Worm (Caenorhabditis elegans) whole organism, L3 larva: ENCODE results near the gene polg-1.

Experiments
- lsy-12 ChIP-seq: sonication (generic microtip); optimal IDR thresholded peaks from 2 replicates; lab custom pipeline; 2016; ENCODE audit warnings: mild to moderate bottlenecking, missing genetic modification characterization, missing compliant biosample characterization
- mdl-1 ChIP-seq: fragments of 150-350 bp; optimal IDR thresholded peaks from 2 replicates; lab custom pipeline; 2014; ENCODE audit warnings: missing biosample characterization, missing genetic modification characterization
- nhr-25 ChIP-seq: sonication (generic microtip); optimal IDR thresholded peaks from 2 replicates; lab custom pipeline; 2017; ENCODE audit warnings: missing biosample characterization, missing genetic modification characterization
- unc-39 ChIP-seq: sonication (generic microtip); optimal IDR thresholded peaks from 4 replicates; lab custom pipeline; 2017; ENCODE audit warnings: missing biosample characterization, missing genetic modification characterization
- zag-1 ChIP-seq: fragments of 150-350 bp; optimal IDR thresholded peaks from 2 replicates; lab custom pipeline; 2014; ENCODE audit warnings: missing biosample characterization, missing genetic modification characterization

ce11 chrII:12204617-12205016, 4.9 kb upstream of the polg-1 start:
- no peak for TF ChIP-seq mdl-1
- TF ChIP-seq lsy-12: no peak
- no peak for TF ChIP-seq nhr-25 (tag; lab: Kevin White, UChicago)
- TF ChIP-seq zag-1 (tag; lab: Kevin White, UChicago): no peak
- TF ChIP-seq unc-39 (tag; lab: Kevin White, UChicago): no peak
